Worm (Caenorhabditis elegans) whole organism, late embryonic: Measurements from ENCODE around the gene ceh-27.

ENCODE experiments used
- T23F11.4 ChIP-seq: fragments of 200-800 bp; sonication (Bioruptor generic); optimal IDR thresholded peaks from 2 replicates; lab custom pipeline; 2018; ENCODE audit warnings: mild to moderate bottlenecking, missing genetic modification characterization, missing compliant biosample characterization
- ama-1 ChIP-seq: fragments of 150-350 bp; optimal IDR thresholded peaks from 2 replicates; lab custom pipeline; 2014
- ceh-24 ChIP-seq: sonication (generic microtip); optimal IDR thresholded peaks from 2 replicates; lab custom pipeline; 2016; ENCODE audit warnings: mild to moderate bottlenecking, missing genetic modification characterization, missing compliant biosample characterization
- ceh-48 ChIP-seq: sonication (generic microtip); optimal IDR thresholded peaks from 2 replicates; lab custom pipeline; 2016; ENCODE audit warnings: missing genetic modification characterization, inconsistent platforms, missing compliant biosample characterization
- elt-2 ChIP-seq: sonication (generic microtip); optimal IDR thresholded peaks from 2 replicates; lab custom pipeline; 2016; ENCODE audit warnings: missing genetic modification reagents, missing genetic modification characterization, missing compliant biosample characterization
- hlh-30 ChIP-seq: sonication (generic microtip); optimal IDR thresholded peaks from 2 replicates; lab custom pipeline; 2017; ENCODE audit warnings: antibody characterized with exemption, missing genetic modification characterization, missing compliant biosample characterization; ENCODE audit not compliant: insufficient read depth
- pag-3 ChIP-seq: sonication (generic microtip); optimal IDR thresholded peaks from 2 replicates; lab custom pipeline; 2016; ENCODE audit warnings: missing compliant biosample characterization, missing genetic modification characterization, borderline replicate concordance
- pqm-1 ChIP-seq: sonication (generic microtip); optimal IDR thresholded peaks from 2 replicates; lab custom pipeline; 2016; ENCODE audit warnings: missing genetic modification characterization, missing compliant biosample characterization
- zip-5 ChIP-seq: sonication (generic microtip); optimal IDR thresholded peaks from 2 replicates; lab custom pipeline; 2016; ENCODE audit warnings: missing genetic modification characterization, missing compliant biosample characterization

DNA sequence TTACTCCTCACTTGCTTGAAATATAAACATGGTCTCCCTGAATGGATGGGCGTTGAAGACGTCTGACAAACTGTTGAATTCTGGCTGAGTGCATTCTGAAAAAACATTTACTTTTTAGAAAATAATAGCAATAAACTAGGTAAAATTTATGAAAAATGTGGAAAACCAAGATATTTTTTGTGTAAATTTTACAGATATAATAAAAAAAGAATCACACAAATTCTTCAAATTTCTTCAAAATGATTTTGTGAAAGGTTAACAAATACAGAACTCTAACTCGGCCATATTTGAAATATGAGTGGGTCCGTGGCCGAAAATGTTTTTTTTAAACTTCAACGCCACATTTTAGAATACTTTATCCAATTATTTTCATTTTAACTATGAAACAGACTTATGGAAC is 46.7 kb downstream of the ceh-27 start, which contains the start of gene glb-15:
- TF ChIP-seq ama-1 (lab: Kevin White, UChicago) (no peak), pqm-1 (no peak), pag-3 (no peak), ceh-48 (tag; lab: Kevin White, UChicago) (no peak), T23F11.4 (GFP tag; lab: Kevin White, UChicago) (no peak), zip-5 (tag; lab: Kevin White, UChicago) (no peak), ceh-24 (tag; lab: Kevin White, UChicago) (no peak), elt-2 (no peak), hlh-30 (tag; lab: Kevin White, UChicago) (no peak)
